Worm (Caenorhabditis elegans) whole organism, mixed stage, embryonic: ENCODE data around the gene srg-57.

Experiments
- M03D4.4 ChIP-seq: sonication (generic microtip); optimal IDR thresholded peaks from 2 replicates; lab custom pipeline; 2017; ENCODE audit warnings: mild to moderate bottlenecking, missing genetic modification characterization, missing compliant biosample characterization
- bed-3 ChIP-seq: fragments of 200-800 bp; sonication (Bioruptor generic); optimal IDR thresholded peaks from 3 replicates; lab custom pipeline; 2018; ENCODE audit warnings: mild to moderate bottlenecking, missing genetic modification characterization, moderate library complexity, missing compliant biosample characterization
- blmp-1 ChIP-seq: fragments of 150-350 bp; optimal IDR thresholded peaks from 2 replicates; lab custom pipeline; 2014; ENCODE audit warnings: missing biosample characterization, missing genetic modification characterization
- ceh-39 ChIP-seq: fragments of 150-350 bp; optimal IDR thresholded peaks from 2 replicates; lab custom pipeline; 2014; ENCODE audit warnings: missing biosample characterization, missing genetic modification characterization
- ceh-43 ChIP-seq: fragments of 200-800 bp; sonication (Bioruptor generic); optimal IDR thresholded peaks from 2 replicates; lab custom pipeline; 2018; ENCODE audit warnings: mild to moderate bottlenecking, missing genetic modification characterization, moderate library complexity, missing compliant biosample characterization
- ceh-83 ChIP-seq: fragments of 200-800 bp; sonication (Bioruptor generic); optimal IDR thresholded peaks from 2 replicates; lab custom pipeline; 2018; ENCODE audit warnings: mild to moderate bottlenecking, missing genetic modification characterization, missing compliant biosample characterization
- ces-1 ChIP-seq: fragments of 150-350 bp; optimal IDR thresholded peaks from 2 replicates; lab custom pipeline; 2014; ENCODE audit warnings: missing biosample characterization, missing genetic modification reagents, missing genetic modification characterization
- cnd-1 ChIP-seq: fragments of 200-800 bp; sonication (Bioruptor generic); optimal IDR thresholded peaks from 2 replicates; lab custom pipeline; 2018; ENCODE audit warnings: mild to moderate bottlenecking, missing genetic modification characterization, missing compliant biosample characterization
- drap-1 ChIP-seq: fragments of 200-800 bp; sonication (Bioruptor generic); optimal IDR thresholded peaks from 3 replicates; lab custom pipeline; 2018; ENCODE audit warnings: mild to moderate bottlenecking, missing genetic modification characterization, missing compliant biosample characterization
- elt-1 ChIP-seq: sonication (generic microtip); optimal IDR thresholded peaks from 2 replicates; lab custom pipeline; 2017; ENCODE audit warnings: missing genetic modification characterization, mild to moderate bottlenecking, missing compliant biosample characterization, antibody characterized with exemption, moderate library complexity, borderline replicate concordance; ENCODE audit not compliant: insufficient read depth
- elt-3 ChIP-seq: fragments of 150-350 bp; optimal IDR thresholded peaks from 2 replicates; lab custom pipeline; 2014; ENCODE audit warnings: missing biosample characterization, missing genetic modification characterization
- flh-1 ChIP-seq: fragments of 200-800 bp; sonication (Bioruptor generic); optimal IDR thresholded peaks from 2 replicates; lab custom pipeline; 2018; ENCODE audit warnings: mild to moderate bottlenecking, missing genetic modification characterization, moderate library complexity, missing compliant biosample characterization
- ham-2 ChIP-seq: fragments of 200-800 bp; sonication (Bioruptor generic); optimal IDR thresholded peaks from 2 replicates; lab custom pipeline; 2018; ENCODE audit warnings: mild to moderate bottlenecking, missing genetic modification characterization, missing compliant biosample characterization
- hlh-1 ChIP-seq: fragments of 150-350 bp; optimal IDR thresholded peaks from 2 replicates; lab custom pipeline; 2014; ENCODE audit warnings: missing biosample characterization, missing genetic modification reagents, missing genetic modification characterization
- lin-13 ChIP-seq: fragments of 150-350 bp; optimal IDR thresholded peaks from 2 replicates; lab custom pipeline; 2014; ENCODE audit warnings: missing biosample characterization, missing genetic modification characterization
- lin-32 ChIP-seq: fragments of 200-800 bp; sonication (Bioruptor generic); optimal IDR thresholded peaks from 2 replicates; lab custom pipeline; 2018; ENCODE audit warnings: mild to moderate bottlenecking, missing genetic modification characterization, missing compliant biosample characterization
- lsy-2 ChIP-seq: fragments of 150-350 bp; optimal IDR thresholded peaks from 2 replicates; lab custom pipeline; 2014; ENCODE audit warnings: missing biosample characterization, missing genetic modification characterization
- mab-5 ChIP-seq: fragments of 150-350 bp; optimal IDR thresholded peaks from 2 replicates; lab custom pipeline; 2014; ENCODE audit warnings: missing biosample characterization, missing genetic modification characterization
- mep-1 ChIP-seq: fragments of 150-350 bp; optimal IDR thresholded peaks from 2 replicates; lab custom pipeline; 2017; ENCODE audit warnings: missing biosample characterization, missing genetic modification reagents, missing genetic modification characterization, inconsistent platforms
- mls-2 ChIP-seq: sonication (generic microtip); optimal IDR thresholded peaks from 2 replicates; lab custom pipeline; 2016; ENCODE audit warnings: mild to moderate bottlenecking, missing genetic modification characterization, moderate library complexity, missing compliant biosample characterization
- nhr-2 ChIP-seq: fragments of 150-350 bp; optimal IDR thresholded peaks from 2 replicates; lab custom pipeline; 2014; ENCODE audit warnings: missing biosample characterization, missing genetic modification characterization
- nhr-237 ChIP-seq: fragments of 150-350 bp; optimal IDR thresholded peaks from 2 replicates; lab custom pipeline; 2014; ENCODE audit warnings: missing biosample characterization, missing genetic modification characterization
- nhr-76 ChIP-seq: sonication (generic microtip); optimal IDR thresholded peaks from 2 replicates; lab custom pipeline; 2017; ENCODE audit warnings: missing biosample characterization, missing genetic modification characterization
- pha-4 ChIP-seq: fragments of 150-350 bp; optimal IDR thresholded peaks from 2 replicates; lab custom pipeline; 2018; ENCODE audit warnings: missing biosample characterization, missing genetic modification reagents, missing genetic modification characterization
- sem-2 ChIP-seq: fragments of 200-800 bp; sonication (Bioruptor generic); optimal IDR thresholded peaks from 2 replicates; lab custom pipeline; 2018; ENCODE audit warnings: mild to moderate bottlenecking, missing genetic modification characterization, missing compliant biosample characterization
- snpc-4 ChIP-seq: fragments of 150-350 bp; optimal IDR thresholded peaks from 2 replicates; lab custom pipeline; 2014; ENCODE audit warnings: missing biosample characterization, missing genetic modification characterization
- sptf-1 ChIP-seq: sonication (generic microtip); optimal IDR thresholded peaks from 2 replicates; lab custom pipeline; 2017; ENCODE audit warnings: mild to moderate bottlenecking, missing genetic modification characterization, moderate library complexity, missing compliant biosample characterization
- tbx-8 ChIP-seq: fragments of 200-800 bp; sonication (Bioruptor generic); optimal IDR thresholded peaks from 2 replicates; lab custom pipeline; 2018; ENCODE audit warnings: mild to moderate bottlenecking, missing genetic modification characterization, moderate library complexity, missing compliant biosample characterization
- unc-120 ChIP-seq: sonication (generic microtip); optimal IDR thresholded peaks from 2 replicates; lab custom pipeline; 2017; ENCODE audit warnings: missing genetic modification characterization, missing compliant biosample characterization; ENCODE audit not compliant: poor library complexity, severe bottlenecking
- unc-39 ChIP-seq: fragments of 150-350 bp; optimal IDR thresholded peaks from 2 replicates; lab custom pipeline; 2014; ENCODE audit warnings: missing biosample characterization, missing genetic modification characterization
- unc-62 ChIP-seq: fragments of 150-350 bp; optimal IDR thresholded peaks from 2 replicates; lab custom pipeline; 2014; ENCODE audit warnings: missing biosample characterization, missing genetic modification reagents, missing genetic modification characterization
- zip-8 ChIP-seq: fragments of 150-350 bp; optimal IDR thresholded peaks from 2 replicates; lab custom pipeline; 2014; ENCODE audit warnings: missing biosample characterization, missing genetic modification characterization
- ztf-11 ChIP-seq: fragments of 150-350 bp; optimal IDR thresholded peaks from 2 replicates; lab custom pipeline; 2014; ENCODE audit warnings: missing biosample characterization, missing genetic modification characterization

The srg-57 gene

DNA sequence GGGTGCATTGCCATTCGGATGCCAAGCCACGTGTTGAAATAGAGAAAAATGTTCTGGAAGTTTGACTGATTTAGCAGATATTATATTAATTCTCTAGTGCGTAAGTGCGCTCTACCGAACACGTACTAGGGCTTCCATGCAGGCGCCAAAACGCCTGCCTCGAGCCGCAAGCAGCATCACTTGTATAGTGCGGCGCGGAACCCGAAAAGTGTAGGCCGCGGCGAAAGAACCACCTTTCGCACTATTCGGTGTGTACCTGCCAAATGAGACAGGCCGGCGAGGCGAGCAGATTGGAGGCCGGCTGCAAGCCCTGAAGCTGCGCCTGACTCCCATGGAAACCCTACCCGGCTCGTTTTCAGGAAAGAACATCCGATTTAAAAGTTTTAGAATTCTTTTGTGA, 5.3 kb upstream of the srg-57 start:
- TF ChIP-seq ceh-43 (GFP tag; lab: Kevin White, UChicago) (no peak), lin-13 (tag; lab: Kevin White, UChicago) (no peak), elt-3 (tag; lab: Kevin White, UChicago) (no peak), unc-39 (tag; lab: Kevin White, UChicago) (no peak), sptf-1 (tag; lab: Kevin White, UChicago) (no peak)

DNA sequence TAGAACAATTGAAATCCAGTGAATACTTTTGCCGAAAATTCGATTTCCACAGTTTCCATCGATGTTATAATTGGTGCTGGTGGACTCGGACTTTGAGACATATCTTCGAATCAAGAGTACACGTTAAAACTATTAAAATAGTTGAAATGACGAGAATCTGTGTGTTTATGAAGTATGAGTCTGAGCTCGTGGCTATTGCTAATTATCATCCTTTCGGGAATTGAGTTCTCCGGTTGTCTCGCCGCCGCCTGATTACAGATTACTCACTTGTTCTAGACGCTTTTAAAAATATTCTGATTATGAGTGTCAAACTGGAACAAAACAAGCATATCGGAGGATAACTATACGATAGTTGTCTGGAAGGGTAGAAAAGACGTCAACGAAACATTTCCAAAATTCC, 3.9 kb upstream of the srg-57 start, which contains the start of gene srg-56:
srg-56 (minus strand) TSS at position 101 of the 400 bp plus-strand sequence.
- TF ChIP-seq nhr-2 (tag; lab: Kevin White, UChicago), result no peak
- TF ChIP-seq mls-2 (tag; lab: Kevin White, UChicago), result no peak
- no peak for TF ChIP-seq flh-1 (GFP tag; lab: Kevin White, UChicago)

DNA sequence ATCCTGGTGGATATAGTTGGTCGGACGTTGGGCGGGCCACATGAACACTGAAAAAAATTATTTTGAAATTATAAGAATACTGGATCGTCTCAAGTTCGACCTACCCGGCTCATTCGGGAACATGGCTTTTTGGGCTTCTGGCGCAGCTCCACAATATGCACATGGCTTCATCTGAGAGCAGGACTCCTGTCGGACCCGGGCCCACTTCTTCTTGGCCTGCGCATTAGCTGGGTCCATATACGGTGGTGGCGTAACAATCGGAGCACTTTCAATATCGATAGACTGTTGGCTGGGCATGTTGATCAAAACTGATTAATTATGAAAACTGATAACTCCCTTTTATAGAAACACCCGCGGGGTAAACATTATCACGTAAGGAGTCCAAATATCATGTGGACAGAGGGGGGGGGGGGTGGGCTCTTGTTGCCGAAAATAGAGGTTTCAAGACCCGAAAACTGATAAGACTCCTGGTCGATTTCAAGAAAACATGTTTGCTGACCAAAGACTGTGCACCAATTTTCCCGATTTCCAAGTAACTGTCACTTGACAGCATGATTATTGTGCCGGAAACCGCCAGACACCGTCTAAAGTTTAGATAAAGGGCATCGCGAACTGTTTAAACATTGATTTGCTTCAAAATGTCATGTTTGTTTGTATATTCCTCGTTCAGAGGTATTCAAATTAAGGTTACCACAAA, 3.3 kb downstream of the srg-57 start, which contains the start of gene dod-3:
dod-3 (minus strand) TSS at position 315 of the 697 bp plus-strand sequence.
- TF ChIP-seq unc-62 (GFP tag; lab: Kevin White, UChicago), result no peak
- no peak for TF ChIP-seq mep-1
- no peak for TF ChIP-seq elt-1 (tag; lab: Kevin White, UChicago)
- TF ChIP-seq ceh-39, result no peak
- TF ChIP-seq lsy-2 (tag; lab: Kevin White, UChicago), result no peak
- no peak for TF ChIP-seq hlh-1 (tag; lab: Kevin White, UChicago)
- no peak for TF ChIP-seq unc-120 (tag; lab: Kevin White, UChicago)
- TF ChIP-seq tbx-8 (GFP tag; lab: Kevin White, UChicago), result no peak
- no peak for TF ChIP-seq ceh-83 (GFP tag; lab: Kevin White, UChicago)
- no peak for TF ChIP-seq blmp-1 (tag; lab: Kevin White, UChicago)
- TF ChIP-seq nhr-76 (tag; lab: Kevin White, UChicago), result no peak
- TF ChIP-seq sem-2 (GFP tag; lab: Kevin White, UChicago), result no peak
- no peak for TF ChIP-seq flh-1 (GFP tag; lab: Kevin White, UChicago)

DNA sequence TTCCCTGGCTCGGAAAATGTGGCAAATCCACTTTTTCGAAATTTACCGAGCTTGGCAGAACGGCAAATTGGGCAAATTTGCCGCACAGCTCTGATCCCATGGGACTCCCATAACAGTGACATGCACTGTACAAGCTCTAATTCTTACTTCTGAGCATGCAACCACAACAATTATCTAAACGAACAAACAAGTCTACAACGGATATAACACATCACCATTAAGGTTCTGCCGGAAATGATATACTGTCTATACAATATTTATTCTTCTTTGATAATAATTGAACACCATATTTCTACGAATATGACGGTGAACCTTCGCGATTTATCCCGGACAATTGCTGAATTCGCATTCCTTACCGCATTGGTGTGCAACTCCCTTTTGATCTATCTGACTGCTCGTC, 6.0 kb downstream of the srg-57 start, which contains the start of gene str-33:
str-33 (plus strand) TSS at position 301 of the 400 bp plus-strand sequence.
- no peak for TF ChIP-seq elt-1 (tag; lab: Kevin White, UChicago)
- TF ChIP-seq mep-1, result no peak
- TF ChIP-seq lin-32 (GFP tag; lab: Kevin White, UChicago), result no peak
- no peak for TF ChIP-seq blmp-1 (tag; lab: Kevin White, UChicago)
- no peak for TF ChIP-seq ham-2 (GFP tag; lab: Kevin White, UChicago)
- no peak for TF ChIP-seq mab-5 (tag; lab: Kevin White, UChicago)
- TF ChIP-seq tbx-8 (GFP tag; lab: Kevin White, UChicago), result no peak
- no peak for TF ChIP-seq lin-13 (tag; lab: Kevin White, UChicago)
- no peak for TF ChIP-seq sem-2 (GFP tag; lab: Kevin White, UChicago)
- TF ChIP-seq unc-62 (GFP tag; lab: Kevin White, UChicago), result no peak
- TF ChIP-seq elt-3 (tag; lab: Kevin White, UChicago), result no peak
- no peak for TF ChIP-seq zip-8 (tag; lab: Kevin White, UChicago)
- TF ChIP-seq pha-4 (tag; lab: Kevin White, UChicago), result no peak
- TF ChIP-seq drap-1 (GFP tag; lab: Kevin White, UChicago), result no peak
- TF ChIP-seq mls-2 (tag; lab: Kevin White, UChicago), result no peak
- no peak for TF ChIP-seq lsy-2 (tag; lab: Kevin White, UChicago)
- no peak for TF ChIP-seq M03D4.4 (tag; lab: Kevin White, UChicago)
- TF ChIP-seq ces-1, result no peak

DNA sequence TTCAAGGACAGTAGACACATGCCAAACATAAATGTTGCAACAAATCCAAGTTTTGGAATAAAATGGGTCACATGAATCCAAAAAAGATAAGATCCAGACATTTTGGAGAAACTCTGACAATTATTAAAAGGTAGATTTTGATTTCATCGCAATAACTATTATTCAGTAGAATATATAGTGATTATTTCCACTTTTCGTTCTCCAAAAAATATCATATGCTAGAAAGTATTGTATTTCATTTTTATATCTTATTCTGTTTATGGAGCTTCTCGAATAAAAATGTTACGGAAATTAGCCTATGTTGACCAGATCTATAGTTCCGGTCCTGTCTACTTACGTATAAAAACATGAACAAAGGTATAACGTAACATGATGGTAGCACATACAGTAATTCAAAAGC, 7.2 kb downstream of the srg-57 start, which contains the start of gene str-13:
str-13 (minus strand) TSS at position 101 of the 400 bp plus-strand sequence.
- TF ChIP-seq cnd-1 (tag; lab: Kevin White, UChicago) (no peak), snpc-4 (no peak), lsy-2 (tag; lab: Kevin White, UChicago) (no peak), nhr-237 (no peak), mep-1 (no peak), flh-1 (GFP tag; lab: Kevin White, UChicago) (no peak), ceh-43 (GFP tag; lab: Kevin White, UChicago) (no peak), bed-3 (no peak), lin-13 (tag; lab: Kevin White, UChicago) (no peak), mls-2 (tag; lab: Kevin White, UChicago) (no peak), pha-4 (tag; lab: Kevin White, UChicago) (no peak), sem-2 (GFP tag; lab: Kevin White, UChicago) (no peak), unc-39 (tag; lab: Kevin White, UChicago) (no peak), M03D4.4 (tag; lab: Kevin White, UChicago) (no peak), zip-8 (tag; lab: Kevin White, UChicago) (no peak), ztf-11 (tag; lab: Kevin White, UChicago) (no peak), sptf-1 (tag; lab: Kevin White, UChicago) (no peak), unc-120 (tag; lab: Kevin White, UChicago) (no peak), elt-3 (tag; lab: Kevin White, UChicago) (no peak), unc-62 (GFP tag; lab: Kevin White, UChicago) (no peak)
